Fruit fly (Drosophila melanogaster) whole organism, embryonic: ENCODE data around the gene parvin.
A peak's percentile ranks its signal among the peaks of the same experiment; 100 is the strongest.

ENCODE experiments used
- CG12236 ChIP-seq: fragments of 200-800 bp; sonication (Bioruptor generic); optimal IDR thresholded peaks from 2 replicates; lab custom pipeline; 2016; ENCODE audit warnings: missing biosample characterization, missing genetic modification characterization
- CG14014 ChIP-seq: fragments of 200-800 bp; sonication (Bioruptor generic); IDR thresholded peaks from 2 replicates; pipeline ENCODE4 v1.3.6; 2022; ENCODE audit warnings: missing biosample characterization, missing genetic modification characterization
- CG17385 ChIP-seq: fragments of 200-800 bp; sonication (Bioruptor generic); optimal IDR thresholded peaks from 3 replicates; lab custom pipeline; 2018; ENCODE audit warnings: missing biosample characterization, mild to moderate bottlenecking, missing genetic modification characterization
- CG34422 ChIP-seq: fragments of 200-800 bp; sonication (Bioruptor generic); IDR thresholded peaks from 3 replicates; pipeline ENCODE4 v1.3.6; 2022; ENCODE audit warnings: missing biosample characterization, missing genetic modification characterization
- CG7963 ChIP-seq: fragments of 200-800 bp; sonication (Bioruptor generic); IDR thresholded peaks from 3 replicates; pipeline ENCODE4 v1.3.6; 2022; ENCODE audit warnings: missing biosample characterization, missing genetic modification characterization; ENCODE audit not compliant: partially characterized antibody
- CG8478 ChIP-seq: fragments of >200 bp; optimal IDR thresholded peaks from 2 replicates; lab custom pipeline; 2018
- Dek ChIP-seq: fragments of 200-800 bp; sonication (Bioruptor generic); optimal IDR thresholded peaks from 3 replicates; lab custom pipeline; 2019; ENCODE audit warnings: missing biosample characterization, mild to moderate bottlenecking, missing genetic modification characterization, moderate library complexity
- Lhr ChIP-seq: fragments of 200-800 bp; sonication (Bioruptor generic); optimal IDR thresholded peaks from 3 replicates; lab custom pipeline; 2017; ENCODE audit warnings: mild to moderate bottlenecking, missing biosample characterization, missing genetic modification reagents, missing genetic modification characterization
- Side ChIP-seq: fragments of 200-800 bp; sonication (Bioruptor generic); optimal IDR thresholded peaks from 2 replicates; lab custom pipeline; 2016; ENCODE audit warnings: missing biosample characterization, missing genetic modification characterization
- lilli ChIP-seq: fragments of 200-800 bp; sonication (Bioruptor generic); optimal IDR thresholded peaks from 3 replicates; lab custom pipeline; 2016; ENCODE audit warnings: missing biosample characterization, missing genetic modification characterization
- lmd ChIP-seq: fragments of 200-800 bp; sonication (Bioruptor generic); IDR thresholded peaks from 2 replicates; pipeline ENCODE4 v1.3.6; 2022; ENCODE audit warnings: missing biosample characterization, missing genetic modification characterization

DNA sequence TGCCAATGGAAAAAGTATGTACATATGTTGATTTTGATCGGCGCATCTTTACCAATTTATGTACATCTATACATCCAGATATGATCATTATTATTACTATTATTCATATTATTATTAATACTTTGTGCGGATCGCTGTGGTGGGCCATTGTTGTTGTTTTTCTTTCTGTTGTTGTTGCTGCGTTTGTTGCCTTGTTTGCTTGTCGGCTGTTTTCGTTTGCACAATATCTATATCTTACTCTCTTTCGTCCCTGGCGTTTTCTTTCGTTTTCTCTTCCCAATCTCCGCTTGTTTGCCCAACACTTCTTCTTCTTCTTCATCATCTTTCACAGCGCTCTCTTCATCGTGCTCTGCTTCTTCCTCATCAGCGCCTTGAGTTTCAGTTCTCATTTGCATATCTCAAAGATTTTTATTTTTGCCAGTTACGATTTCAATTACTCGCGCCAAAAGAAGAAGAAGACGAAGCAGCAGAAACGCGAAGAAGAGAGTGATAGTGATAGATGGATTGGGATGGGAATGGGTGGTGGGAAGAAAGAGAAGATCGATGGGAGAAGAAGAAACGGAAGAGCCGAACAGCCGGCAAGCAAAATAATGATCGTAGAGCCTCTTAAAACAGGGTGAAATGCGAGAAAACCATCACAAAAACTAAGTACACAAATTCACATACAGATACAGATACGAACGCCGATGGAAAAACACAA, 42.2 kb downstream of the parvin start:
- no peak for TF ChIP-seq CG7963 (GFP tag; lab: Robert Waterston, UW)
- peak; percentile 94 for TF ChIP-seq CG17385 (GFP tag; lab: Kevin White, UChicago)
- TF ChIP-seq lmd (GFP tag; lab: Robert Waterston, UW): no peak
- TF ChIP-seq CG14014: no peak
- TF ChIP-seq lilli (GFP tag; lab: Kevin White, UChicago): no peak
- no peak for TF ChIP-seq Side
- TF ChIP-seq Dek: no peak
- no peak for TF ChIP-seq CG34422 (GFP tag; lab: Robert Waterston, UW)
- no peak for TF ChIP-seq CG12236 (GFP tag; lab: Kevin White, UChicago)
- TF ChIP-seq CG8478: no peak
- TF ChIP-seq Lhr: no peak
